Fruit fly (Drosophila melanogaster): ENCODE data around the gene fry.

DNA sequence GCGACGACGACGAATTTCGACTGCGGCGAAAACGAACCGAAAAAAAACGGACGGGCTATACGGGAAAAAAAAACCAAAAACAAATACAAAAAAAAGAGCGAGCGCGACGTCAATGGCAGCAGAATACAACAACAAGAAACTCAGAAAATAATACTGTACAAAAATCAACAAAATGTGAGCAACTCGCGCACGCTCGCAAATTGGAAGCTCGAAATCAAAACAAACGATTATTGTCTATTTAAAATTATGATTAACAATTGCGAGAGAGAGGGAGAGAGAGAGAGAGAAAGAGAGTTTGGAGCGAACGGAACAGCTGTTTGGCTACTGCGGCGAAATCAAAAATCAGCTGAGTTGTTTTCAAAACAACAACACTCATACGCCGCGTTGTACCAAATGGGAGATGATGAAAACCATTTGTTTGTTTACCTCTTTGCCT, 3.4 kb downstream of the fry start:
- TF ChIP-seq psq (optimal IDR thresholded peaks at IDR 0.05): no peak
- TF ChIP-seq h (optimal IDR thresholded peaks at IDR 0.05): no peak
- TF ChIP-seq Sin3A (optimal IDR thresholded peaks at IDR 0.05): no peak
- no peak for TF ChIP-seq Myc (optimal IDR thresholded peaks at IDR 0.05)

All from Kc167 (cell line).